Worm (Caenorhabditis elegans): ENCODE data around the gene wip-1.

Gene wip-1

ce11 chrIII:5068675-5069233, 50.3 kb downstream of the wip-1 start, which contains the start of the genes C45G9.11 and C45G9.2 (continued):
- TF ChIP-seq elt-4 (tag; optimal IDR thresholded peaks at IDR 0.05) = no peak
- TF ChIP-seq T23F11.4 (GFP tag; optimal IDR thresholded peaks at IDR 0.05) = no peak
- no peak for TF ChIP-seq unc-55 (GFP tag; optimal IDR thresholded peaks at IDR 0.05)
- peak; percentile 70 for TF ChIP-seq lim-6 (tag; optimal IDR thresholded peaks at IDR 0.05)
- TF ChIP-seq ceh-18 (tag; optimal IDR thresholded peaks at IDR 0.05) = no peak
- TF ChIP-seq ceh-24 (tag; optimal IDR thresholded peaks at IDR 0.05) = no peak
- peak; percentile 60 for TF ChIP-seq ahr-1 (tag; optimal IDR thresholded peaks at IDR 0.05)
- no peak for TF ChIP-seq pat-9 (tag; optimal IDR thresholded peaks at IDR 0.05)
- TF ChIP-seq zip-5 (tag; optimal IDR thresholded peaks at IDR 0.05) = peak; percentile 81
- TF ChIP-seq ceh-22 (tag; optimal IDR thresholded peaks at IDR 0.05) = no peak
- TF ChIP-seq npax-4 (tag; optimal IDR thresholded peaks at IDR 0.05) = no peak
- no peak for TF ChIP-seq nhr-232 (tag; optimal IDR thresholded peaks at IDR 0.05)
- TF ChIP-seq dve-1 (tag; optimal IDR thresholded peaks at IDR 0.05) = no peak
- no peak for TF ChIP-seq fkh-10 (GFP tag; optimal IDR thresholded peaks at IDR 0.05)
- TF ChIP-seq hlh-6 (tag; optimal IDR thresholded peaks at IDR 0.05) = no peak
- TF ChIP-seq tbx-7 (tag; optimal IDR thresholded peaks at IDR 0.05) = peak; percentile 93
- no peak for TF ChIP-seq madf-2 (tag; optimal IDR thresholded peaks at IDR 0.05)
- TF ChIP-seq hlh-8 (tag; optimal IDR thresholded peaks at IDR 0.05) = peak; percentile 89
- no peak for TF ChIP-seq dmd-4 (tag; optimal IDR thresholded peaks at IDR 0.05; ENCODE audit: borderline replicate concordance)
- TF ChIP-seq fkh-6 (tag; optimal IDR thresholded peaks at IDR 0.05) = no peak
- no peak for TF ChIP-seq unc-86 (tag; optimal IDR thresholded peaks at IDR 0.05)
- TF ChIP-seq ceh-45 (GFP tag; IDR thresholded peaks at IDR 0.05) = no peak
- TF ChIP-seq nfya-1 (tag; optimal IDR thresholded peaks at IDR 0.05) = no peak
- no peak for TF ChIP-seq unc-3 (GFP tag; conservative IDR thresholded peaks at IDR 0.05)
- TF ChIP-seq unc-3 (tag; optimal IDR thresholded peaks at IDR 0.05) = no peak
- TF ChIP-seq ceh-30 (tag; optimal IDR thresholded peaks at IDR 0.05) = no peak
- no peak for TF ChIP-seq pag-3 (tag; optimal IDR thresholded peaks at IDR 0.05; ENCODE audit: borderline replicate concordance)
- peak; percentile 21 for TF ChIP-seq pax-1 (tag; optimal IDR thresholded peaks at IDR 0.05)
- TF ChIP-seq ama-1 (optimal IDR thresholded peaks at IDR 0.05) = no peak
- peak; percentile 28 for TF ChIP-seq sdc-2 (tag; optimal IDR thresholded peaks at IDR 0.05)
- peak; percentile 99 for TF ChIP-seq ets-4 (tag; optimal IDR thresholded peaks at IDR 0.05)
- no peak for TF ChIP-seq eyg-1 (tag; optimal IDR thresholded peaks at IDR 0.05)
- no peak for TF ChIP-seq che-1 (tag; optimal IDR thresholded peaks at IDR 0.05)
- no peak for TF ChIP-seq sox-2 (GFP tag; IDR thresholded peaks at IDR 0.05)
- peak; percentile 45 for TF ChIP-seq F13H6.1 (tag; optimal IDR thresholded peaks at IDR 0.05)
- peak; percentile 96 for TF ChIP-seq C08G9.2 (tag; optimal IDR thresholded peaks at IDR 0.05)
- TF ChIP-seq syd-9 (tag; optimal IDR thresholded peaks at IDR 0.05) = peak; percentile 44
- no peak for TF ChIP-seq C38D4.7 (GFP tag; optimal IDR thresholded peaks at IDR 0.05)
- peak; percentile 47 for TF ChIP-seq ceh-34 (tag; optimal IDR thresholded peaks at IDR 0.05)
- TF ChIP-seq ceh-19 (GFP tag; optimal IDR thresholded peaks at IDR 0.05) = no peak
- no peak for TF ChIP-seq hlh-13 (GFP tag; optimal IDR thresholded peaks at IDR 0.05)
- no peak for TF ChIP-seq nhr-11 (tag; optimal IDR thresholded peaks at IDR 0.05)
- TF ChIP-seq lin-11 (tag; optimal IDR thresholded peaks at IDR 0.05) = no peak

Measured in whole organism, late embryonic.